Worm (Caenorhabditis elegans) whole organism, L2 larva: ENCODE measurements around the gene F46B3.15.

Experiments used
- nhr-12 ChIP-seq: fragments of 150-350 bp; optimal IDR thresholded peaks from 2 replicates; lab custom pipeline; 2014; ENCODE audit warnings: missing biosample characterization, missing genetic modification characterization
- snpc-4 ChIP-seq: fragments of 150-350 bp; optimal IDR thresholded peaks from 2 replicates; lab custom pipeline; 2014; ENCODE audit warnings: missing biosample characterization, missing genetic modification characterization

DNA sequence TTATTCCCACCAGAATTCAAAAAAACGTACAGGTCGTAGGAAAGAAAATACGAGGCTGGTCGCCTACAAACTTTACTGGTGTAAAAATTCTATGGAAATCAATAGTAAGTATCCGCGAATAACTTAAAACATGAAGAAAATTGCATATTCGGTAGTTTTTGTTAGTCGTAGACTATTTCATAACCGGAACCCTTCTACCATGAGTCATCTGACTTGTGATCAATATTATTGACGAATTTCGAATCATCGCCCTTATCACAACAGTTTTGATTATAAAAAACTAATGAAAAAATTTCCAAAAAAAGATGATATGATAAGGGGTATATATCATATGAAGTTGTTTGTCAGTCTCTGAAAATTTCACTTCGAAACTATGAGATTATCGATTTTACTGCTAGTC, 26.5 kb upstream of the F46B3.15 start, which contains the start of gene W01F3.2:
- no peak for TF ChIP-seq nhr-12 (tag; lab: Kevin White, UChicago)
- no peak for TF ChIP-seq snpc-4 (tag; lab: Kevin White, UChicago)
